Worm (Caenorhabditis elegans) whole organism, L4/young adult: ENCODE measurements around the gene T04C9.2.

Source experiments
- W03F9.2 ChIP-seq: fragments of 150-350 bp; optimal IDR thresholded peaks from 2 replicates; lab custom pipeline; 2014; ENCODE audit warnings: missing biosample characterization, missing genetic modification characterization
- dao-5 ChIP-seq: sonication (generic microtip); optimal IDR thresholded peaks from 2 replicates; lab custom pipeline; 2016; ENCODE audit warnings: missing genotype, missing genetic modification characterization, moderate library complexity, missing compliant biosample characterization
- him-1 ChIP-seq: sonication (generic microtip); optimal IDR thresholded peaks from 2 replicates; lab custom pipeline; 2016; ENCODE audit warnings: missing genotype, missing genetic modification reagents, missing genetic modification characterization, missing compliant biosample characterization

T04C9.2 gene

ce11 chrIII:5991142-5991930 lies at the start of gene T04C9.2:
Gene T04C9.2 (plus strand): TSS chrIII:5991880.
- TF ChIP-seq W03F9.2 (tag; lab: Kevin White, UChicago) (no peak), him-1 (peak; percentile 4)

- TF ChIP-seq him-1 (no peak), dao-5 (tag; lab: Kevin White, UChicago) (no peak), W03F9.2 (tag; lab: Kevin White, UChicago) (no peak)
Measured at ce11 chrIII:5942104-5942503, 49.6 kb upstream of the T04C9.2 start.

ce11 chrIII:5943368-5944180 lies 48.1 kb upstream of the T04C9.2 start:
- TF ChIP-seq W03F9.2 (tag; lab: Kevin White, UChicago) = peak; percentile 50
- peak; percentile 15 for TF ChIP-seq dao-5 (tag; lab: Kevin White, UChicago)
- peak; percentile 45 for TF ChIP-seq him-1

- TF ChIP-seq W03F9.2 (tag; lab: Kevin White, UChicago) = no peak
- TF ChIP-seq dao-5 (tag; lab: Kevin White, UChicago) = no peak
- TF ChIP-seq him-1 = no peak
Measured at ce11 chrIII:5945865-5946264, 45.8 kb upstream of the T04C9.2 start, which contains the start of gene F25B5.5. Gene F25B5.5 (minus strand): TSS chrIII:5946124.

ce11 chrIII:5948162-5948933 lies 43.3 kb upstream of the T04C9.2 start, which contains the start of the genes F25B5.6 and F25B5.3:
Gene F25B5.6 (minus strand): TSS chrIII:5948733.
Gene F25B5.3 (plus strand): TSS chrIII:5948883.
- TF ChIP-seq dao-5 (tag; lab: Kevin White, UChicago) = no peak
- no peak for TF ChIP-seq him-1
- no peak for TF ChIP-seq W03F9.2 (tag; lab: Kevin White, UChicago)

ce11 chrIII:5948986-5949385 lies 42.7 kb upstream of the T04C9.2 start:
- no peak for TF ChIP-seq dao-5 (tag; lab: Kevin White, UChicago)
- no peak for TF ChIP-seq W03F9.2 (tag; lab: Kevin White, UChicago)
- TF ChIP-seq him-1 = no peak

- no peak for TF ChIP-seq dao-5 (tag; lab: Kevin White, UChicago)
- TF ChIP-seq him-1 = no peak
- no peak for TF ChIP-seq W03F9.2 (tag; lab: Kevin White, UChicago)
Measured at ce11 chrIII:5949817-5950216, 41.9 kb upstream of the T04C9.2 start.

ce11 chrIII:5950756-5951345 lies 40.8 kb upstream of the T04C9.2 start:
- TF ChIP-seq dao-5 (tag; lab: Kevin White, UChicago) (no peak), him-1 (no peak), W03F9.2 (tag; lab: Kevin White, UChicago) (no peak)

- TF ChIP-seq him-1 (no peak), dao-5 (tag; lab: Kevin White, UChicago) (no peak), W03F9.2 (tag; lab: Kevin White, UChicago) (no peak)
Measured at ce11 chrIII:5951589-5952378, 39.9 kb upstream of the T04C9.2 start.

- no peak for TF ChIP-seq him-1
- TF ChIP-seq W03F9.2 (tag; lab: Kevin White, UChicago) = no peak
- no peak for TF ChIP-seq dao-5 (tag; lab: Kevin White, UChicago)
Measured at ce11 chrIII:5953041-5953912, 38.4 kb upstream of the T04C9.2 start.

ce11 chrIII:5953913-5954290 lies 37.8 kb upstream of the T04C9.2 start:
- TF ChIP-seq dao-5 (tag; lab: Kevin White, UChicago) (no peak), him-1 (no peak), W03F9.2 (tag; lab: Kevin White, UChicago) (no peak)
